Worm (Caenorhabditis elegans): ENCODE measurements around the gene K12H4.2.

Gene K12H4.2

ce11 chrIII:8010260-8010822, 37.2 kb upstream of the K12H4.2 start, which contains the start of gene cit-1.2:
cit-1.2 (plus strand) TSS chrIII:8010772.
- no peak for TF ChIP-seq nhr-76 (tag; optimal IDR thresholded peaks at IDR 0.05)
- TF ChIP-seq unc-62 (GFP tag; optimal IDR thresholded peaks at IDR 0.05): no peak
- no peak for TF ChIP-seq nfya-1 (tag; optimal IDR thresholded peaks at IDR 0.05; ENCODE audit: insufficient read depth)
- no peak for TF ChIP-seq nhr-43 (tag; optimal IDR thresholded peaks at IDR 0.05; ENCODE audit: poor library complexity, severe bottlenecking)
- TF ChIP-seq fkh-2 (tag; optimal IDR thresholded peaks at IDR 0.05): no peak
- TF ChIP-seq nhr-77 (tag; optimal IDR thresholded peaks at IDR 0.05): no peak
- TF ChIP-seq ceh-9 (tag; optimal IDR thresholded peaks at IDR 0.05): no peak
- TF ChIP-seq aly-2 (tag; optimal IDR thresholded peaks at IDR 0.05): no peak
- TF ChIP-seq sea-2 (GFP tag; optimal IDR thresholded peaks at IDR 0.05): no peak

- TF ChIP-seq ama-1 (optimal IDR thresholded peaks at IDR 0.05) (no peak), lsy-12 (tag; optimal IDR thresholded peaks at IDR 0.05) (no peak), egl-27 (tag; optimal IDR thresholded peaks at IDR 0.05) (no peak), hmg-11 (tag; optimal IDR thresholded peaks at IDR 0.05) (no peak), sea-2 (GFP tag; optimal IDR thresholded peaks at IDR 0.05) (no peak), elt-2 (tag; optimal IDR thresholded peaks at IDR 0.05) (no peak), pha-4 (tag; optimal IDR thresholded peaks at IDR 0.05) (no peak), nhr-12 (tag; optimal IDR thresholded peaks at IDR 0.05) (no peak), fkh-10 (GFP tag; optimal IDR thresholded peaks at IDR 0.05) (no peak)
Observed at ce11 chrIII:8013582-8013981, 33.9 kb upstream of the K12H4.2 start.

ce11 chrIII:8016438-8016837, 31.1 kb upstream of the K12H4.2 start, which contains the start of gene F44B9.5:
F44B9.5 (minus strand) TSS chrIII:8016538.
- TF ChIP-seq sea-2 (GFP tag; optimal IDR thresholded peaks at IDR 0.05) (no peak), nhr-25 (tag; optimal IDR thresholded peaks at IDR 0.05) (no peak), nfya-1 (tag; optimal IDR thresholded peaks at IDR 0.05; ENCODE audit: insufficient read depth) (no peak), tbx-2 (tag; optimal IDR thresholded peaks at IDR 0.05) (no peak), eor-1 (tag; optimal IDR thresholded peaks at IDR 0.05) (no peak), egl-27 (tag; optimal IDR thresholded peaks at IDR 0.05) (no peak), nhr-76 (tag; optimal IDR thresholded peaks at IDR 0.05) (no peak), snpc-4 (tag; optimal IDR thresholded peaks at IDR 0.05) (no peak)

ce11 chrIII:8017053-8017452, 30.5 kb upstream of the K12H4.2 start:
- TF ChIP-seq snpc-4 (tag; optimal IDR thresholded peaks at IDR 0.05) (no peak), fkh-10 (GFP tag; optimal IDR thresholded peaks at IDR 0.05) (no peak)

ce11 chrIII:8020823-8021332, 26.6 kb upstream of the K12H4.2 start, which contains the start of gene lin-36:
lin-36 (minus strand) TSS chrIII:8020873.
- TF ChIP-seq pqm-1 (tag; optimal IDR thresholded peaks at IDR 0.05) (peak; percentile 7), hmg-11 (tag; optimal IDR thresholded peaks at IDR 0.05) (peak; percentile 86), R02D3.7 (tag; optimal IDR thresholded peaks at IDR 0.05) (peak; percentile 63), nhr-11 (tag; optimal IDR thresholded peaks at IDR 0.05) (no peak), nhr-25 (tag; optimal IDR thresholded peaks at IDR 0.05) (peak; percentile 90), nhr-43 (tag; optimal IDR thresholded peaks at IDR 0.05; ENCODE audit: poor library complexity, severe bottlenecking) (peak; percentile 58), nfya-1 (tag; optimal IDR thresholded peaks at IDR 0.05; ENCODE audit: insufficient read depth) (peak; percentile 86), ZK546.5 (tag; optimal IDR thresholded peaks at IDR 0.05) (no peak), lin-15B (tag; optimal IDR thresholded peaks at IDR 0.05) (peak; percentile 85), nhr-23 (tag; optimal IDR thresholded peaks at IDR 0.05) (peak; percentile 89), egl-5 (tag; optimal IDR thresholded peaks at IDR 0.05) (no peak), mdl-1 (tag; optimal IDR thresholded peaks at IDR 0.05) (no peak), ztf-11 (tag; optimal IDR thresholded peaks at IDR 0.05) (no peak), lsy-12 (tag; optimal IDR thresholded peaks at IDR 0.05) (peak; percentile 64), snpc-4 (tag; optimal IDR thresholded peaks at IDR 0.05) (peak; percentile 64), fkh-10 (GFP tag; optimal IDR thresholded peaks at IDR 0.05) (no peak), elt-2 (tag; optimal IDR thresholded peaks at IDR 0.05) (peak; percentile 46), tbx-2 (tag; optimal IDR thresholded peaks at IDR 0.05) (peak; percentile 52), ceh-28 (tag; optimal IDR thresholded peaks at IDR 0.05) (peak; percentile 92), jun-1 (tag; optimal IDR thresholded peaks at IDR 0.05) (peak; percentile 45), skn-1 (tag; optimal IDR thresholded peaks at IDR 0.05) (peak; percentile 34), lin-39 (tag; optimal IDR thresholded peaks at IDR 0.05) (peak; percentile 82), pha-4 (tag; optimal IDR thresholded peaks at IDR 0.05) (peak; percentile 84), nhr-237 (tag; optimal IDR thresholded peaks at IDR 0.05) (no peak), nhr-76 (tag; optimal IDR thresholded peaks at IDR 0.05) (no peak), zag-1 (tag; optimal IDR thresholded peaks at IDR 0.05) (no peak), nhr-67 (tag; optimal IDR thresholded peaks at IDR 0.05) (no peak), sea-2 (GFP tag; optimal IDR thresholded peaks at IDR 0.05) (peak; percentile 74), fkh-2 (tag; optimal IDR thresholded peaks at IDR 0.05) (no peak)

Measured in whole organism, L3 larva.